Fruit fly (Drosophila melanogaster) whole organism, wandering third instar larva: ENCODE results near the gene CG13314.
A peak's percentile ranks its signal among the peaks of the same experiment; 100 is the strongest.

ENCODE experiments used
- Abd-B ChIP-seq: fragments of >200 bp; optimal IDR thresholded peaks from 2 replicates; lab custom pipeline; 2017; ENCODE audit warnings: missing biosample characterization, missing genetic modification characterization
- CG32264 ChIP-seq: fragments of 200-800 bp; sonication (Bioruptor generic); optimal IDR thresholded peaks from 2 replicates; lab custom pipeline; 2016; ENCODE audit warnings: missing biosample characterization, missing genetic modification characterization
- CG9705 ChIP-seq: fragments of 200-800 bp; sonication (Bioruptor generic); optimal IDR thresholded peaks from 2 replicates; lab custom pipeline; 2018; ENCODE audit warnings: missing biosample characterization, mild to moderate bottlenecking, missing genetic modification characterization
- CrebA ChIP-seq: fragments of 200-800 bp; sonication (Bioruptor generic); optimal IDR thresholded peaks from 2 replicates; lab custom pipeline; 2016; ENCODE audit warnings: missing biosample characterization, mild to moderate bottlenecking, missing genetic modification characterization, borderline replicate concordance
- Dfd ChIP-seq: fragments of >200 bp; optimal IDR thresholded peaks from 2 replicates; lab custom pipeline; 2017; ENCODE audit warnings: missing biosample characterization, missing genetic modification characterization
- Dif ChIP-seq: fragments of 200-275, 200-300 bp; sonication (Bioruptor generic); optimal IDR thresholded peaks from 2 replicates; lab custom pipeline; 2018; ENCODE audit warnings: missing biosample characterization, missing genetic modification characterization; ENCODE audit not compliant: partially characterized antibody
- GATAd ChIP-seq: sonication (Bioruptor generic); optimal IDR thresholded peaks from 2 replicates; lab custom pipeline; 2016; ENCODE audit warnings: missing biosample characterization, missing genetic modification characterization
- HLH106 ChIP-seq: fragments of 200-800 bp; optimal IDR thresholded peaks from 3 replicates; lab custom pipeline; 2019; ENCODE audit warnings: missing biosample characterization, mild to moderate bottlenecking, missing genetic modification characterization, moderate library complexity
- Hnf4 ChIP-seq: fragments of 200-800 bp; sonication (Bioruptor generic); optimal IDR thresholded peaks from 2 replicates; lab custom pipeline; 2016; ENCODE audit warnings: missing biosample characterization, mild to moderate bottlenecking, missing genetic modification characterization
- Hr78 ChIP-seq: fragments of >200 bp; optimal IDR thresholded peaks from 2 replicates; lab custom pipeline; 2017; ENCODE audit warnings: missing biosample characterization, missing genetic modification characterization
- Hr83 ChIP-seq: fragments of 200-300 bp; sonication (Bioruptor generic); optimal IDR thresholded peaks from 2 replicates; lab custom pipeline; 2016; ENCODE audit warnings: missing biosample characterization, mild to moderate bottlenecking, missing genetic modification characterization, moderate library complexity; ENCODE audit not compliant: poor library complexity, severe bottlenecking
- Jra ChIP-seq: sonication (Bioruptor generic); optimal IDR thresholded peaks from 2 replicates; lab custom pipeline; 2016; ENCODE audit warnings: missing biosample characterization, missing genetic modification characterization
- Mio ChIP-seq: sonication (Bioruptor generic); optimal IDR thresholded peaks from 2 replicates; lab custom pipeline; 2016; ENCODE audit warnings: missing biosample characterization, missing genetic modification characterization
- Myc ChIP-seq: fragments of >200 bp; optimal IDR thresholded peaks from 2 replicates; lab custom pipeline; 2017
- N ChIP-seq: fragments of >200 bp; optimal IDR thresholded peaks from 2 replicates; lab custom pipeline; 2018; ENCODE audit warnings: missing biosample characterization, missing external identifiers, missing genetic modification characterization
- OdsH ChIP-seq: fragments of 200-800 bp; sonication (Bioruptor generic); optimal IDR thresholded peaks from 2 replicates; lab custom pipeline; 2016; ENCODE audit warnings: missing biosample characterization, mild to moderate bottlenecking, missing genetic modification characterization
- Rel ChIP-seq, 2 experiments: fragments of 200-800 bp; sonication (Bioruptor generic) in 1 of 2; optimal IDR thresholded peaks; 2 replicates in 1 of 2; 3 replicates in 1 of 2; lab custom pipeline; 2016 to 2019; ENCODE audit warnings: mild to moderate bottlenecking in 2 of 2, missing biosample characterization in 2 of 2, missing genetic modification characterization in 2 of 2, moderate library complexity in 1 of 2
- Sp1 ChIP-seq: fragments of 200-800 bp; sonication (Bioruptor generic); optimal IDR thresholded peaks from 3 replicates; lab custom pipeline; 2019; ENCODE audit warnings: missing biosample characterization, mild to moderate bottlenecking, missing genetic modification characterization, moderate library complexity
- Vsx2 ChIP-seq: fragments of 200-300, 225-300 bp; sonication (Bioruptor generic); optimal IDR thresholded peaks from 2 replicates; lab custom pipeline; 2018; ENCODE audit warnings: missing biosample characterization, missing genetic modification characterization; ENCODE audit not compliant: partially characterized antibody
- br ChIP-seq: fragments of 200-800 bp; sonication (Bioruptor generic); optimal IDR thresholded peaks from 2 replicates; lab custom pipeline; 2016; ENCODE audit warnings: missing biosample characterization, missing genetic modification characterization
- brk ChIP-seq: fragments of 200-800 bp; sonication (Bioruptor generic); optimal IDR thresholded peaks from 2 replicates; lab custom pipeline; 2016; ENCODE audit warnings: missing biosample characterization, mild to moderate bottlenecking, missing genetic modification characterization
- dl ChIP-seq, 2 experiments: fragments of 175-275, 200-275 bp in 1 of 2; fragments of 200-275 bp in 1 of 2; sonication (Bioruptor generic); optimal IDR thresholded peaks; lab custom pipeline; 2018; ENCODE audit warnings: mild to moderate bottlenecking in 2 of 2, missing biosample characterization in 2 of 2, missing genetic modification characterization in 2 of 2, moderate library complexity in 2 of 2; ENCODE audit not compliant: partially characterized antibody in 2 of 2, insufficient read depth in 1 of 2
- dmrt93B ChIP-seq: fragments of 200-800 bp; sonication (Bioruptor generic); optimal IDR thresholded peaks from 2 replicates; lab custom pipeline; 2018; ENCODE audit warnings: missing biosample characterization, mild to moderate bottlenecking, missing genetic modification characterization
- ey ChIP-seq: fragments of 200-800 bp; sonication (Bioruptor generic); optimal IDR thresholded peaks from 2 replicates; lab custom pipeline; 2016; ENCODE audit warnings: missing biosample characterization, missing genetic modification characterization
- foxo ChIP-seq, 2 experiments: fragments of 200-800 bp; sonication (Bioruptor generic); optimal IDR thresholded peaks; 2 replicates in 1 of 2; 3 replicates in 1 of 2; lab custom pipeline; 2016 to 2017; ENCODE audit warnings: missing biosample characterization in 2 of 2, missing genetic modification characterization in 2 of 2
- fru ChIP-seq: fragments of 200-800 bp; sonication (Bioruptor generic); optimal IDR thresholded peaks from 3 replicates; lab custom pipeline; 2016; ENCODE audit warnings: missing biosample characterization, mild to moderate bottlenecking, missing genetic modification characterization
- h ChIP-seq: fragments of 200-800 bp; sonication (Bioruptor generic); optimal IDR thresholded peaks from 3 replicates; lab custom pipeline; 2016; ENCODE audit warnings: missing biosample characterization, mild to moderate bottlenecking, missing genetic modification characterization
- jim ChIP-seq: fragments of 175-275, 200-325 bp; sonication (Bioruptor generic); optimal IDR thresholded peaks from 2 replicates; lab custom pipeline; 2016; ENCODE audit warnings: missing biosample characterization, mild to moderate bottlenecking, missing genetic modification characterization
- lola ChIP-seq: fragments of >200 bp; optimal IDR thresholded peaks from 2 replicates; lab custom pipeline; 2017; ENCODE audit warnings: missing biosample characterization, missing genetic modification characterization
- pan ChIP-seq: fragments of >200 bp; optimal IDR thresholded peaks from 2 replicates; lab custom pipeline; 2017
- psq ChIP-seq: fragments of 200-800 bp; sonication (Bioruptor generic); optimal IDR thresholded peaks from 3 replicates; lab custom pipeline; 2017; ENCODE audit warnings: missing biosample characterization, mild to moderate bottlenecking, missing genetic modification characterization, moderate library complexity
- rgr ChIP-seq: fragments of 200-800 bp; sonication (Bioruptor generic); optimal IDR thresholded peaks from 3 replicates; lab custom pipeline; 2016; ENCODE audit warnings: missing biosample characterization, mild to moderate bottlenecking, missing genetic modification characterization
- sage ChIP-seq: fragments of 200-800 bp; sonication (Bioruptor generic); optimal IDR thresholded peaks from 2 replicates; lab custom pipeline; 2016; ENCODE audit warnings: missing biosample characterization, mild to moderate bottlenecking, missing genetic modification characterization
- sv ChIP-seq: fragments of 200-800 bp; sonication (Bioruptor generic); optimal IDR thresholded peaks from 3 replicates; lab custom pipeline; 2016; ENCODE audit warnings: missing biosample characterization, missing genetic modification characterization
- woc ChIP-seq: sonication (Bioruptor generic); optimal IDR thresholded peaks from 2 replicates; lab custom pipeline; 2016; ENCODE audit warnings: missing biosample characterization, mild to moderate bottlenecking, missing genetic modification characterization

The CG13314 gene

dm6 chr3L:8964458-8964857 lies 17.1 kb upstream of the CG13314 start, which contains the start of gene ValRS-m:
Gene ValRS-m (minus strand): TSS chr3L:8964769.
- no peak for TF ChIP-seq br (GFP tag; lab: Kevin White, UChicago)
- no peak for TF ChIP-seq OdsH (GFP tag; lab: Kevin White, UChicago)
- TF ChIP-seq Jra: no peak
- no peak for TF ChIP-seq CG9705
- no peak for TF ChIP-seq sv
- TF ChIP-seq Dif: no peak
- no peak for TF ChIP-seq lola (GFP tag; lab: Kevin White, UChicago)
- no peak for TF ChIP-seq dmrt93B (GFP tag; lab: Kevin White, UChicago)
- no peak for TF ChIP-seq Myc (lab: Kevin White, UChicago)
- no peak for TF ChIP-seq Dfd (GFP tag; lab: Kevin White, UChicago)
- no peak for TF ChIP-seq Hnf4 (GFP tag; lab: Kevin White, UChicago)
- no peak for TF ChIP-seq HLH106 (tag; lab: Kevin White, UChicago)
- no peak for TF ChIP-seq ey (GFP tag; lab: Kevin White, UChicago)
- no peak for TF ChIP-seq dl (GFP tag; optimal IDR thresholded peaks at IDR 0.05; lab: Kevin White, UChicago; ENCODE audit: insufficient read depth in 1 of 2, partially characterized antibody in 2 of 2)
- TF ChIP-seq Abd-B (GFP tag; lab: Kevin White, UChicago): no peak

- TF ChIP-seq Rel (GFP tag; optimal IDR thresholded peaks at IDR 0.05; lab: Kevin White, UChicago): no peak
- TF ChIP-seq Rel (tag; optimal IDR thresholded peaks at IDR 0.05; lab: Kevin White, UChicago): peak; percentile 79
- no peak for TF ChIP-seq Dif
- TF ChIP-seq, all 38 proteins: peak for 1
These were observed 15.1 kb upstream of the CG13314 start, which contains the start of the genes CG5653 and CG5021 for dm6 chr3L:8966324-8967011. Gene CG5653 (minus strand): TSS chr3L:8966374. Gene CG5021 (plus strand): TSS chr3L:8966829.

dm6 chr3L:8968437-8968836 lies 13.2 kb upstream of the CG13314 start, which contains the start of gene CG5026:
Gene CG5026 (plus strand): TSS chr3L:8968528.
- TF ChIP-seq Rel (GFP tag; optimal IDR thresholded peaks at IDR 0.05; lab: Kevin White, UChicago) (no peak), Rel (tag; optimal IDR thresholded peaks at IDR 0.05; lab: Kevin White, UChicago) (peak; percentile 76), brk (GFP tag; lab: Kevin White, UChicago) (no peak), Sp1 (GFP tag; lab: Kevin White, UChicago) (no peak), ey (GFP tag; lab: Kevin White, UChicago) (no peak), Jra (no peak), Dif (no peak), fru (GFP tag; lab: Kevin White, UChicago) (no peak), Mio (no peak), dmrt93B (GFP tag; lab: Kevin White, UChicago) (no peak), br (GFP tag; lab: Kevin White, UChicago) (no peak), OdsH (GFP tag; lab: Kevin White, UChicago) (peak; percentile 3), sage (GFP tag; lab: Kevin White, UChicago) (no peak), pan (no peak), Hnf4 (GFP tag; lab: Kevin White, UChicago) (no peak), Myc (lab: Kevin White, UChicago) (no peak), dl (GFP tag; optimal IDR thresholded peaks at IDR 0.05; lab: Kevin White, UChicago; ENCODE audit: insufficient read depth in 1 of 2, partially characterized antibody in 2 of 2) (no peak), CG32264 (GFP tag; lab: Kevin White, UChicago) (no peak), CG9705 (no peak), Dfd (GFP tag; lab: Kevin White, UChicago) (no peak), foxo (GFP tag; optimal IDR thresholded peaks at IDR 0.05; lab: Kevin White, UChicago) (no peak), psq (GFP tag; lab: Kevin White, UChicago) (peak; percentile 93), GATAd (no peak), woc (no peak), lola (GFP tag; lab: Kevin White, UChicago) (no peak), Vsx2 (GFP tag; lab: Kevin White, UChicago) (no peak)

dm6 chr3L:8974478-8975477 lies 6.8 kb upstream of the CG13314 start, which contains the start of the genes pix and Srp68:
Gene pix (minus strand): TSS chr3L:8974765.
Gene Srp68 (plus strand): TSS chr3L:8975046.
- TF ChIP-seq Hr83 (peak; percentile 0), brk (GFP tag; lab: Kevin White, UChicago) (no peak), ey (GFP tag; lab: Kevin White, UChicago) (peak; percentile 70), dmrt93B (GFP tag; lab: Kevin White, UChicago) (peak; percentile 31), CrebA (GFP tag; lab: Kevin White, UChicago) (no peak), woc (peak; percentile 44), CG9705 (peak; percentile 54), GATAd (peak; percentile 60), foxo (GFP tag; optimal IDR thresholded peaks at IDR 0.05; lab: Kevin White, UChicago) (peak in 1 of 2 experiments; percentile 61), rgr (GFP tag; lab: Kevin White, UChicago) (peak; percentile 72), pan (no peak), Mio (no peak), fru (GFP tag; lab: Kevin White, UChicago) (no peak), Dif (no peak), h (GFP tag; lab: Kevin White, UChicago) (no peak), jim (no peak), N (no peak), Sp1 (GFP tag; lab: Kevin White, UChicago) (peak; percentile 74), OdsH (GFP tag; lab: Kevin White, UChicago) (peak; percentile 70), Hr78 (GFP tag; lab: Kevin White, UChicago) (no peak), CG32264 (GFP tag; lab: Kevin White, UChicago) (no peak), Rel (GFP tag; optimal IDR thresholded peaks at IDR 0.05; lab: Kevin White, UChicago) (no peak), Rel (tag; optimal IDR thresholded peaks at IDR 0.05; lab: Kevin White, UChicago) (peak; percentile 25), Jra (no peak), HLH106 (tag; lab: Kevin White, UChicago) (peak; percentile 80)
